Worm (Caenorhabditis elegans): ENCODE measurements around the gene Y39A3A.2.
A peak's percentile ranks its signal among the peaks of the same experiment; 100 is the strongest.

Gene Y39A3A.2

DNA sequence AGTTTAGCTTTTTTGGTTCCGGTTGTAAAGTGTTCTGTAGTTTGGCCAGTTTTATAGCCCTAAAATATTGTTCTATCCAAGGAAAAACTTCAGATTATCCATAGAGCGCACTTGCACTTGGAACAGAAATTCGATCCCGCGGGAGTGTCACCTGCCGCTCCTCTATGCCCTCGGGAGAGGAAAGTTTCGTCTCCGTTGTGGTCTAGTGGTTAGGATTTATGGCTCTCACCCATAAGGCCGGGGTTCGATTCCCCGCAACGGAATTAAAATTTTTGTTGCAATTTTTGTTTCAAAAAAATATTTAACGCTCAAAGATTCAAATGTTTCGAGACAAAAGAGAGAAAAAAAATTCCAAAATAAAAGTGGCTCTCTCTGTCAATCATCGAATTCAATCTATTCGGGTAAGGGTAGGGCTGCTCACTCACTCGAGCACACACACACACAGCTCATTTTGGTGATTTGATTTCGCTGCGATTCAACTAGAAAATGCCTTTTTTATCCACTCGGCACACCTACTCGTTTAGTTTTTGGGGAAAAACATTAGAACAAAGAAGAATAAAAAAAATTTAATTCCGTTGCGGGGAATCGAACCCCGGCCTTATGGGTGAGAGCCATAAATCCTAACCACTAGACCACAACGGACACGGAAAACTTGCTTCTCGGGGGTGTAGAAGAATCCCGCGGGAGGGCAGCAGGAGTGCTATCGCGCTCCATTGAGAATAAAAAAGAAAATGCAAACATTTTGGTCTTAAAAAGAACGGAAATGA lies 25.0 kb downstream of the Y39A3A.2 start (continued):
- TF ChIP-seq lag-1 (GFP tag; IDR thresholded peaks at IDR 0.05) (no peak), chd-7 (tag; optimal IDR thresholded peaks at IDR 0.05) (no peak), F52B5.7 (tag; optimal IDR thresholded peaks at IDR 0.05) (no peak), ekl-4 (GFP tag; IDR thresholded peaks at IDR 0.05) (no peak; the same call in 1 of the 2 replicates), madf-6 (GFP tag; IDR thresholded peaks at IDR 0.05) (peak; percentile 70), mxl-1 (tag; optimal IDR thresholded peaks at IDR 0.05) (peak; percentile 53), ZK185.1 (tag; optimal IDR thresholded peaks at IDR 0.05; ENCODE audit: poor library complexity, severe bottlenecking) (no peak), snpc-4 (GFP tag; optimal IDR thresholded peaks at IDR 0.05) (no peak), snpc-4 (tag; optimal IDR thresholded peaks at IDR 0.05) (peak in 2 of 4 experiments; percentile 15 to 16), rcor-1 (GFP tag; IDR thresholded peaks at IDR 0.05) (peak; percentile 61), mel-28 (tag; optimal IDR thresholded peaks at IDR 0.05; ENCODE audit: borderline replicate concordance) (no peak), die-1 (tag; optimal IDR thresholded peaks at IDR 0.05) (peak; percentile 68), ceh-91 (GFP tag; IDR thresholded peaks at IDR 0.05) (peak; percentile 23; the same call in 1 of the 2 replicates), nhr-179 (tag; optimal IDR thresholded peaks at IDR 0.05) (no peak), lin-54 (GFP tag; optimal IDR thresholded peaks at IDR 0.05) (peak; percentile 57), nhr-80 (tag; optimal IDR thresholded peaks at IDR 0.05) (no peak), sptf-2 (GFP tag; optimal IDR thresholded peaks at IDR 0.05) (no peak), ztf-6 (GFP tag; IDR thresholded peaks at IDR 0.05) (no peak), ztf-28 (GFP tag; IDR thresholded peaks at IDR 0.05) (no peak), efl-1 (GFP tag; optimal IDR thresholded peaks at IDR 0.05) (no peak), egl-44 (GFP tag; IDR thresholded peaks at IDR 0.05) (peak; percentile 60; the same call in 1 of the 2 replicates), akir-1 (GFP tag; optimal IDR thresholded peaks at IDR 0.05) (no peak), C17E4.6 (GFP tag; IDR thresholded peaks at IDR 0.05) (peak; percentile 39), aptf-3 (GFP tag; IDR thresholded peaks at IDR 0.05) (no peak), hrde-1 (tag; optimal IDR thresholded peaks at IDR 0.05; ENCODE audit: borderline replicate concordance) (peak; percentile 58), ztf-22 (GFP tag; optimal IDR thresholded peaks at IDR 0.05) (peak; percentile 11), cebp-1 (GFP tag; IDR thresholded peaks at IDR 0.05) (0 out of 2 replicates have a peak, but pooled peaks have one; percentile 17), cebp-1 (tag; optimal IDR thresholded peaks at IDR 0.05) (peak; percentile 23), rpc-1 (optimal IDR thresholded peaks at IDR 0.05) (peak; percentile 62), rpc-1 (tag; optimal IDR thresholded peaks at IDR 0.05) (peak; percentile 90), Y53G8AR.9 (GFP tag; conservative IDR thresholded peaks at IDR 0.05) (peak; percentile 39; the same call in 1 of the 2 replicates), madf-8 (GFP tag; conservative IDR thresholded peaks at IDR 0.05) (0 out of 2 replicates have a peak, but pooled peaks have one; percentile 7), aptf-2 (GFP tag; conservative IDR thresholded peaks at IDR 0.05) (0 out of 2 replicates have a peak, but pooled peaks have one; percentile 33), sdz-38 (tag; optimal IDR thresholded peaks at IDR 0.05) (no peak), ama-1 (optimal IDR thresholded peaks at IDR 0.05) (no peak), ama-1 (GFP tag; optimal IDR thresholded peaks at IDR 0.05) (peak in 1 of 2 experiments; percentile 77), rec-8 (tag; optimal IDR thresholded peaks at IDR 0.05) (peak in 1 of 2 experiments; percentile 41), nhr-90 (tag; optimal IDR thresholded peaks at IDR 0.05) (peak; percentile 37)

DNA sequence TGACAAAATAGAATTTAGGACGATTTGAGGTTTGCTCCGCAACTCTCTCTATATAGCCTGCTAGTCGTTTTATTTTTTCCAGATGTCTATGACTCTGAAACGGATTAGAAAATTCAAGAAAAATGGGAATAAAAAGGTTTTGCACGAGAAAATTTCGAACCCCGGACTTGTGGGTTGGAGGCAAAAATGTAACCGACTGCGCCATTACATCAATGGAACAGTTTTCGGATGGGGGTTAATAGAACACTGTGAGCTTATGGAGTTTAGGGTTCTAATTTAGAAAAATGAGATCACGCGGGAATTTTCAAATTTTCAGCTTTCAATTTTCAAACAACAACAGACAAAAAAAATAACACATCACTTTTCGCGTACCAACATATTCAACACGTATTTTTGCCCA lies 25.7 kb downstream of the Y39A3A.2 start:
- TF ChIP-seq madf-6 (GFP tag; IDR thresholded peaks at IDR 0.05) (no peak), ama-1 (optimal IDR thresholded peaks at IDR 0.05) (no peak), ama-1 (GFP tag; optimal IDR thresholded peaks at IDR 0.05) (peak in 1 of 2 experiments; percentile 60), lag-1 (GFP tag; IDR thresholded peaks at IDR 0.05) (no peak), hmg-1.2 (GFP tag; IDR thresholded peaks at IDR 0.05) (peak; percentile 43), snpc-3.4 (tag; optimal IDR thresholded peaks at IDR 0.05) (peak; percentile 47), tbp1 (GFP tag; optimal IDR thresholded peaks at IDR 0.05) (peak; percentile 89), rpc-1 (optimal IDR thresholded peaks at IDR 0.05) (peak; percentile 57), rpc-1 (tag; optimal IDR thresholded peaks at IDR 0.05) (no peak), lin-26 (GFP tag; IDR thresholded peaks at IDR 0.05) (peak; percentile 67; the same call in 1 of the 2 replicates)

Data from whole organism, young adult.